Fruit fly (Drosophila melanogaster): ENCODE data around the gene CG13038.

- TF ChIP-seq ttk (optimal IDR thresholded peaks at IDR 0.05) (no peak), h (optimal IDR thresholded peaks at IDR 0.05) (no peak), Sin3A (optimal IDR thresholded peaks at IDR 0.05) (no peak)
Measured at dm6 chr3L:16317724-16318123, 10.0 kb downstream of the CG13038 start, which contains the start of gene Nplp3.

Measured in Kc167 (cell line).